Worm (Caenorhabditis elegans): ENCODE results near the gene C53A5.2.

Gene C53A5.2

DNA sequence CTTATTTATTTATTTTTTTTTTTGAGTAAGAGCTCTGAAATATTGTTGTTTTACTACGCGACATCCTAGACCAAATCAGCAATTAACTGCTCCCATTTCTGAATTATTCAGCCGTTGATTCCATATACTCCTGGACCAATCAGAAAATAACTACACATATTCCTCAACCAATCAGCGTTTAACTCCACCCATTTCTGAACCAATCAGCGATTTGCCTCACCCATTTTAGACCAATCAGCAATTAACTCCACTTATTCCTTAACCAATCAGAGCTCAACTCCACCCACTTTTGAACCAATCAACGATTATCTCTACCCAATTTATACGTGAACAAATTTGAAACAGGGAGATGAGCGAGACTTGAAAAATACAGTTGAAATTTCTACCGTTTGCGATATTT lies 29.3 kb downstream of the C53A5.2 start:
- TF ChIP-seq tbx-7 (tag; optimal IDR thresholded peaks at IDR 0.05) (no peak), nfya-1 (tag; optimal IDR thresholded peaks at IDR 0.05) (peak; percentile 84)

DNA sequence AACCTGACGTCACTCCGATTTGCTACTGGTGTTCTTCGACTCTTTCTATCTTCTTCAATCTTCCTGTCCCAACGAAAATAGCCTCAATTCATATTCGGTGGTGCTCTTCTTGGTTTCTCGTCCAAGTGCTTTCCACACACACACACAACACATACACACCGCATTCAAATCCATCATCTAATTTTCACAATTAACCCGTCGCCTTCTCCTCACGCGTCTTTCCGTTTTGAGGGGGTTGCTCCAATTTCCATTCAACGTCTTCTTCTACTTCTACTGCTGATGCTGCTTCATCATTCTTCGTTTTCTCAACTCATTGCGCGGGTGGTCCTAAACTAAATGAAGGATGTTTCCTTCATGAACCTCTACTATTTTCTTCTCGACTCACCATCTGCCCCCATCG lies 31.9 kb downstream of the C53A5.2 start:
- TF ChIP-seq ceh-14 (tag; optimal IDR thresholded peaks at IDR 0.05) (peak; percentile 35), syd-9 (tag; optimal IDR thresholded peaks at IDR 0.05) (no peak), tbx-2 (tag; optimal IDR thresholded peaks at IDR 0.05) (peak; percentile 46), C08G9.2 (tag; optimal IDR thresholded peaks at IDR 0.05) (peak; percentile 23), ceh-30 (tag; optimal IDR thresholded peaks at IDR 0.05) (no peak), eyg-1 (tag; optimal IDR thresholded peaks at IDR 0.05) (no peak), ceh-31 (tag; optimal IDR thresholded peaks at IDR 0.05) (peak; percentile 24), unc-42 (tag; optimal IDR thresholded peaks at IDR 0.05) (peak; percentile 87)

DNA sequence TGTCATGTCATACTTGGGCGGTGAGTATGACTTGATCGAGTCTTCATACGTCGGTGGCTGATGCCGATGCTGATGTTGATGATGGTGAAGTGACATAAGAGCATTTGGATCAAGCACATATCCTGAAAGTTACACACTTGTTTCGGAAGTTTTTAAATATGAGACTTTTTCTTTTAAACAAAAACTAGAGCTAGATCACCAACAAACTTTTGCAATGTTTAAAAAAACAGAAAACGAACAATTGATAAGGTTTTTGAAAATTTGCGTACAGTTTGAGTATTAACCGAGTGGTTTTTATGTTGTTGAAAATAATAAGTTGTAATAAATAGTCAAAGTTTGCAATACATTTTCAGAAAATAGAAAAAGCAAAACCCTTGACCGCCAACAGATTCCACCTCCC lies 38.4 kb downstream of the C53A5.2 start, which contains the start of gene R02D5.4:
Gene R02D5.4 (minus strand): TSS at position 101 of the 400 bp plus-strand sequence.
- no peak for TF ChIP-seq ttx-3 (tag; optimal IDR thresholded peaks at IDR 0.05)
- TF ChIP-seq ama-1 (optimal IDR thresholded peaks at IDR 0.05) = no peak
- TF ChIP-seq eyg-1 (tag; optimal IDR thresholded peaks at IDR 0.05) = no peak
- no peak for TF ChIP-seq pros-1 (tag; optimal IDR thresholded peaks at IDR 0.05)
- no peak for TF ChIP-seq hlh-8 (tag; optimal IDR thresholded peaks at IDR 0.05)
- TF ChIP-seq ceh-2 (tag; optimal IDR thresholded peaks at IDR 0.05) = no peak

DNA sequence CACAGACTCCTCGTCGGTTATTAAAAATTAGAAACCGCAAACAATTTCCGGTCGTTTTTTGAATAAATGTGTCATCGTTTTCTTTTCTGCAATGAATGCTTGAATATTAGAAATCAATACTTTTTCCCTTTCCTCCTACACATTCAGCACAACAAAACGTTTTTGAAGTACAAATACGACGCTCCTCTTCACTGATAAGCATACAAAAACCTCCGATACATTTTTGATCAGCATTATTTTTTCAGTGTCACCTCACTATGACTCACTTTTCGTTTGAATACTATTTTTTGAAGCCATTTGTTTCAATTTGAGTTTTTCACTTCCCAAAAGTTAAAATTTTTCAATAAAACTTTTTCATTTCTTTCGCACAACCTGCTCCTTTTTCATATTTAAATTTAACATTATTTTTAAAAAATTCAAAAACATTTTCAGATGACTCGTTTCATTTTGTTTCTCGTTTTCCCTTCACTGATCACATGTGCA lies 40.2 kb downstream of the C53A5.2 start, which contains the start of gene R02D5.3:
Gene R02D5.3 (plus strand): TSS at position 433 of the 483 bp plus-strand sequence.
- no peak for TF ChIP-seq pax-1 (tag; optimal IDR thresholded peaks at IDR 0.05)
- TF ChIP-seq ets-4 (tag; optimal IDR thresholded peaks at IDR 0.05) = no peak
- TF ChIP-seq zip-5 (tag; optimal IDR thresholded peaks at IDR 0.05) = no peak
- TF ChIP-seq odd-2 (tag; optimal IDR thresholded peaks at IDR 0.05) = no peak
- TF ChIP-seq unc-42 (tag; optimal IDR thresholded peaks at IDR 0.05) = no peak
- no peak for TF ChIP-seq Y22D7AL.16 (tag; optimal IDR thresholded peaks at IDR 0.05)
- TF ChIP-seq C08G9.2 (tag; optimal IDR thresholded peaks at IDR 0.05) = no peak
- no peak for TF ChIP-seq hlh-15 (tag; optimal IDR thresholded peaks at IDR 0.05)
- TF ChIP-seq ahr-1 (tag; optimal IDR thresholded peaks at IDR 0.05) = no peak

DNA sequence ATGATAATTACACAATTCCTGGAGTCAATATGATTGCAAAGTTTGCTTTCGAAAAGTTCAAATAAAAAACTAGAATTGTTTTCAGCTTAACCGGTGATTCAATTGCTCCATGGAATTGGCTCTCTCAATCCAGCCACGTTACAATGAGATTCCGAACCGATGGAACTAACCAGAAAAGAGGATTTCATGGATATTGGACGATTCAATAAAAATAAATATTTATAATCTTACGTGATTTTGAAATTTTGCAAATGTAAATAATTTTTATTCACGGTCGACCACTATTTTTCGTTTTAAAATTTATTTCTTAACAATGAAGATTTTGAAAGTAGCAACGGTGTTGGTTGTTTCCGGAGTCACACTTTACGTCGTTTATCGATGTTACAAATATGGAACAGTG lies 41.0 kb downstream of the C53A5.2 start, which contains the start of gene R02D5.10:
Gene R02D5.10 (plus strand): TSS at position 301 of the 400 bp plus-strand sequence.
- TF ChIP-seq gmeb-2 (tag; optimal IDR thresholded peaks at IDR 0.05) (no peak), hlh-8 (tag; optimal IDR thresholded peaks at IDR 0.05) (no peak), hlh-13 (GFP tag; optimal IDR thresholded peaks at IDR 0.05) (no peak), che-1 (tag; optimal IDR thresholded peaks at IDR 0.05) (no peak), pros-1 (tag; optimal IDR thresholded peaks at IDR 0.05) (no peak), lim-6 (tag; optimal IDR thresholded peaks at IDR 0.05) (no peak), T23F11.4 (GFP tag; optimal IDR thresholded peaks at IDR 0.05) (no peak), ceh-9 (tag; optimal IDR thresholded peaks at IDR 0.05) (no peak), dve-1 (tag; optimal IDR thresholded peaks at IDR 0.05) (no peak), ceh-22 (tag; optimal IDR thresholded peaks at IDR 0.05) (no peak), ahr-1 (tag; optimal IDR thresholded peaks at IDR 0.05) (no peak), unc-55 (GFP tag; optimal IDR thresholded peaks at IDR 0.05) (no peak), ceh-2 (tag; optimal IDR thresholded peaks at IDR 0.05) (no peak), fkh-6 (tag; optimal IDR thresholded peaks at IDR 0.05) (no peak), hlh-6 (tag; optimal IDR thresholded peaks at IDR 0.05) (no peak)

DNA sequence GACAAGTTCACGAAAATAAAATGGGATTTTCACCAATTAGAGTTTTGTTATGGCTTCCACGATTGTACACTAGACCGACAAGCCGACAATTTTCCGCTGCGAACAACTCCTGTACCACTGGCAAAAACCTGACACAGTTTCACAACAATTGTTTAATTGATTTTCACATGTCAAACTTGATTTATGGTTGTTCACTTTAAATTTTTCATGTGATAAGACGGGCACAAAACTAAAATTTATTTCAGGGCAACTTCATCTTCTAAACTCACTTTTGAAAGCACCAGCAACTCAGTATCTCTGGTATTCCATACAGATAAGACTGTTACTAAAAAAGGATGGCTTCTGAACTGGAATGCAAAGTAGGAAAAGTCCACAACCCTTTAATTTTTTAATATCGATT lies 41.6 kb downstream of the C53A5.2 start, which contains the start of gene R02D5.7:
Gene R02D5.7 (minus strand): TSS at position 101 of the 400 bp plus-strand sequence.
- TF ChIP-seq ceh-2 (tag; optimal IDR thresholded peaks at IDR 0.05) (no peak), K02D7.2 (tag; optimal IDR thresholded peaks at IDR 0.05) (no peak), ceh-34 (tag; optimal IDR thresholded peaks at IDR 0.05) (no peak), elt-2 (tag; optimal IDR thresholded peaks at IDR 0.05) (no peak), gmeb-2 (tag; optimal IDR thresholded peaks at IDR 0.05) (no peak), npax-4 (tag; optimal IDR thresholded peaks at IDR 0.05) (no peak), ceh-31 (tag; optimal IDR thresholded peaks at IDR 0.05) (no peak), madf-2 (tag; optimal IDR thresholded peaks at IDR 0.05) (no peak)
